Worm (Caenorhabditis elegans): ENCODE results near the gene F46G11.4.
A peak's percentile ranks its signal among the peaks of the same experiment; 100 is the strongest.

The F46G11.4 gene

ce11 chrX:5841060-5841642 lies 42.6 kb upstream of the F46G11.4 start, which contains the start of gene puf-9 (continued):
- TF ChIP-seq cey-2 (tag; optimal IDR thresholded peaks at IDR 0.05; ENCODE audit: borderline replicate concordance, insufficient read depth), result peak; percentile 90
- TF ChIP-seq fkh-10 (GFP tag; optimal IDR thresholded peaks at IDR 0.05), result peak; percentile 99
- peak; percentile 98 for TF ChIP-seq lin-1 (GFP tag; IDR thresholded peaks at IDR 0.05)
- TF ChIP-seq lin-29 (GFP tag; IDR thresholded peaks at IDR 0.05), result peak; percentile 91
- peak; percentile 53; the same call in 1 of the 2 replicates for TF ChIP-seq lim-7 (GFP tag; IDR thresholded peaks at IDR 0.05)
- TF ChIP-seq T26A8.4 (GFP tag; IDR thresholded peaks at IDR 0.05), result peak; percentile 95
- peak; percentile 100 for TF ChIP-seq nhr-6 (tag; optimal IDR thresholded peaks at IDR 0.05)
- TF ChIP-seq ceh-32 (tag; optimal IDR thresholded peaks at IDR 0.05; ENCODE audit: poor library complexity), result peak; percentile 80
- no peak for TF ChIP-seq tag-97 (GFP tag; IDR thresholded peaks at IDR 0.05)
- TF ChIP-seq lin-38 (GFP tag; IDR thresholded peaks at IDR 0.05), result peak; percentile 99
- 0 out of 2 replicates have a peak, but pooled peaks have one; percentile 45 for TF ChIP-seq dmd-8 (GFP tag; IDR thresholded peaks at IDR 0.05)
- TF ChIP-seq mxl-3 (GFP tag; optimal IDR thresholded peaks at IDR 0.05), result peak; percentile 99
- TF ChIP-seq arid-1 (GFP tag; conservative IDR thresholded peaks at IDR 0.05), result peak; percentile 94
- peak; percentile 96 for TF ChIP-seq jun-1 (tag; optimal IDR thresholded peaks at IDR 0.05)
- TF ChIP-seq ctbp-1 (GFP tag; IDR thresholded peaks at IDR 0.05), result peak; percentile 98
- peak; percentile 69 for TF ChIP-seq ztf-11 (tag; optimal IDR thresholded peaks at IDR 0.05)
- TF ChIP-seq nhr-102 (tag; optimal IDR thresholded peaks at IDR 0.05), result peak; percentile 97
- TF ChIP-seq F10B5.3 (tag; optimal IDR thresholded peaks at IDR 0.05), result peak; percentile 74
- TF ChIP-seq spr-3 (GFP tag; optimal IDR thresholded peaks at IDR 0.05), result peak; percentile 86
- no peak for TF ChIP-seq unc-130 (GFP tag; optimal IDR thresholded peaks at IDR 0.05)
- TF ChIP-seq madf-9 (GFP tag; conservative IDR thresholded peaks at IDR 0.05), result peak; percentile 96
- TF ChIP-seq nhr-111 (GFP tag; optimal IDR thresholded peaks at IDR 0.05), result peak; percentile 72
- TF ChIP-seq nhr-48 (tag; optimal IDR thresholded peaks at IDR 0.05), result peak; percentile 96
- peak; percentile 96 for TF ChIP-seq mes-2 (tag; optimal IDR thresholded peaks at IDR 0.05; ENCODE audit: poor library complexity, severe bottlenecking)
- TF ChIP-seq lsy-2 (tag; optimal IDR thresholded peaks at IDR 0.05), result peak; percentile 92 to 97
- TF ChIP-seq nhr-237 (tag; optimal IDR thresholded peaks at IDR 0.05), result peak; percentile 79
- peak; percentile 81 for TF ChIP-seq skn-1 (tag; optimal IDR thresholded peaks at IDR 0.05)
- TF ChIP-seq hmg-1.1 (GFP tag; IDR thresholded peaks at IDR 0.05), result peak; percentile 99
- TF ChIP-seq F49E8.2 (tag; optimal IDR thresholded peaks at IDR 0.05; ENCODE audit: borderline replicate concordance), result no peak
- TF ChIP-seq zfp-3 (GFP tag; conservative IDR thresholded peaks at IDR 0.05), result peak; percentile 95
- peak; percentile 78 for TF ChIP-seq nhr-76 (tag; optimal IDR thresholded peaks at IDR 0.05)
- TF ChIP-seq snpc-4 (tag; optimal IDR thresholded peaks at IDR 0.05), result peak; percentile 30
- TF ChIP-seq set-16 (GFP tag; IDR thresholded peaks at IDR 0.05), result peak; percentile 89
- peak; percentile 100 for TF ChIP-seq hlh-11 (tag; optimal IDR thresholded peaks at IDR 0.05)
- peak; percentile 90; the same call in 1 of the 2 replicates for TF ChIP-seq D1046.2 (GFP tag; IDR thresholded peaks at IDR 0.05)
- peak; percentile 96 for TF ChIP-seq nhr-41 (GFP tag; IDR thresholded peaks at IDR 0.05)
- no peak for TF ChIP-seq Y48G9A.11 (GFP tag; IDR thresholded peaks at IDR 0.05)
- TF ChIP-seq mdl-1 (tag; optimal IDR thresholded peaks at IDR 0.05), result peak; percentile 95 to 99
- TF ChIP-seq ZK337.2 (GFP tag; IDR thresholded peaks at IDR 0.05), result peak; percentile 54; the same call in 1 of the 2 replicates
- no peak for TF ChIP-seq zip-11 (GFP tag; IDR thresholded peaks at IDR 0.05)
- TF ChIP-seq lin-13 (GFP tag; optimal IDR thresholded peaks at IDR 0.05), result peak; percentile 99
- peak; percentile 94 for TF ChIP-seq php-3 (GFP tag; IDR thresholded peaks at IDR 0.05)
- TF ChIP-seq mep-1 (tag; optimal IDR thresholded peaks at IDR 0.05), result peak; percentile 99
- TF ChIP-seq ceh-28 (tag; optimal IDR thresholded peaks at IDR 0.05), result peak; percentile 1
- TF ChIP-seq ZK546.5 (tag; optimal IDR thresholded peaks at IDR 0.05), result peak in 1 of 2 experiments; percentile 78
- no peak for TF ChIP-seq aly-2 (tag; optimal IDR thresholded peaks at IDR 0.05)
- peak; percentile 100 for TF ChIP-seq nhr-11 (tag; optimal IDR thresholded peaks at IDR 0.05)
- peak; percentile 78 for TF ChIP-seq zag-1 (tag; optimal IDR thresholded peaks at IDR 0.05)
- TF ChIP-seq ztf-7 (tag; optimal IDR thresholded peaks at IDR 0.05), result peak; percentile 91
- TF ChIP-seq ceh-62 (tag; optimal IDR thresholded peaks at IDR 0.05), result no peak

All from whole organism, L4 larva.